Worm (Caenorhabditis elegans) whole organism, mixed stage, embryonic: ENCODE data around the gene set-5.

Experiments
- M03D4.4 ChIP-seq: sonication (generic microtip); optimal IDR thresholded peaks from 2 replicates; lab custom pipeline; 2017; ENCODE audit warnings: mild to moderate bottlenecking, missing genetic modification characterization, missing compliant biosample characterization
- bed-3 ChIP-seq: fragments of 200-800 bp; sonication (Bioruptor generic); optimal IDR thresholded peaks from 3 replicates; lab custom pipeline; 2018; ENCODE audit warnings: mild to moderate bottlenecking, missing genetic modification characterization, moderate library complexity, missing compliant biosample characterization
- ceh-39 ChIP-seq: fragments of 150-350 bp; optimal IDR thresholded peaks from 2 replicates; lab custom pipeline; 2014; ENCODE audit warnings: missing biosample characterization, missing genetic modification characterization
- ceh-43 ChIP-seq: fragments of 200-800 bp; sonication (Bioruptor generic); optimal IDR thresholded peaks from 2 replicates; lab custom pipeline; 2018; ENCODE audit warnings: mild to moderate bottlenecking, missing genetic modification characterization, moderate library complexity, missing compliant biosample characterization
- ceh-83 ChIP-seq: fragments of 200-800 bp; sonication (Bioruptor generic); optimal IDR thresholded peaks from 2 replicates; lab custom pipeline; 2018; ENCODE audit warnings: mild to moderate bottlenecking, missing genetic modification characterization, missing compliant biosample characterization
- ces-1 ChIP-seq: fragments of 150-350 bp; optimal IDR thresholded peaks from 2 replicates; lab custom pipeline; 2014; ENCODE audit warnings: missing biosample characterization, missing genetic modification reagents, missing genetic modification characterization
- cnd-1 ChIP-seq: fragments of 200-800 bp; sonication (Bioruptor generic); optimal IDR thresholded peaks from 2 replicates; lab custom pipeline; 2018; ENCODE audit warnings: mild to moderate bottlenecking, missing genetic modification characterization, missing compliant biosample characterization
- drap-1 ChIP-seq: fragments of 200-800 bp; sonication (Bioruptor generic); optimal IDR thresholded peaks from 3 replicates; lab custom pipeline; 2018; ENCODE audit warnings: mild to moderate bottlenecking, missing genetic modification characterization, missing compliant biosample characterization
- elt-1 ChIP-seq: sonication (generic microtip); optimal IDR thresholded peaks from 2 replicates; lab custom pipeline; 2017; ENCODE audit warnings: missing genetic modification characterization, mild to moderate bottlenecking, missing compliant biosample characterization, antibody characterized with exemption, moderate library complexity, borderline replicate concordance; ENCODE audit not compliant: insufficient read depth
- elt-3 ChIP-seq: fragments of 150-350 bp; optimal IDR thresholded peaks from 2 replicates; lab custom pipeline; 2014; ENCODE audit warnings: missing biosample characterization, missing genetic modification characterization
- flh-1 ChIP-seq: fragments of 200-800 bp; sonication (Bioruptor generic); optimal IDR thresholded peaks from 2 replicates; lab custom pipeline; 2018; ENCODE audit warnings: mild to moderate bottlenecking, missing genetic modification characterization, moderate library complexity, missing compliant biosample characterization
- ham-2 ChIP-seq: fragments of 200-800 bp; sonication (Bioruptor generic); optimal IDR thresholded peaks from 2 replicates; lab custom pipeline; 2018; ENCODE audit warnings: mild to moderate bottlenecking, missing genetic modification characterization, missing compliant biosample characterization
- hlh-1 ChIP-seq: fragments of 150-350 bp; optimal IDR thresholded peaks from 2 replicates; lab custom pipeline; 2014; ENCODE audit warnings: missing biosample characterization, missing genetic modification reagents, missing genetic modification characterization
- lin-32 ChIP-seq: fragments of 200-800 bp; sonication (Bioruptor generic); optimal IDR thresholded peaks from 2 replicates; lab custom pipeline; 2018; ENCODE audit warnings: mild to moderate bottlenecking, missing genetic modification characterization, missing compliant biosample characterization
- lsy-2 ChIP-seq: fragments of 150-350 bp; optimal IDR thresholded peaks from 2 replicates; lab custom pipeline; 2014; ENCODE audit warnings: missing biosample characterization, missing genetic modification characterization
- mab-5 ChIP-seq: fragments of 150-350 bp; optimal IDR thresholded peaks from 2 replicates; lab custom pipeline; 2014; ENCODE audit warnings: missing biosample characterization, missing genetic modification characterization
- mep-1 ChIP-seq: fragments of 150-350 bp; optimal IDR thresholded peaks from 2 replicates; lab custom pipeline; 2017; ENCODE audit warnings: missing biosample characterization, missing genetic modification reagents, missing genetic modification characterization, inconsistent platforms
- mls-2 ChIP-seq: sonication (generic microtip); optimal IDR thresholded peaks from 2 replicates; lab custom pipeline; 2016; ENCODE audit warnings: mild to moderate bottlenecking, missing genetic modification characterization, moderate library complexity, missing compliant biosample characterization
- nhr-12 ChIP-seq: fragments of 150-350 bp; optimal IDR thresholded peaks from 2 replicates; lab custom pipeline; 2014; ENCODE audit warnings: missing biosample characterization, missing genetic modification characterization
- nhr-2 ChIP-seq: fragments of 150-350 bp; optimal IDR thresholded peaks from 2 replicates; lab custom pipeline; 2014; ENCODE audit warnings: missing biosample characterization, missing genetic modification characterization
- nhr-237 ChIP-seq: fragments of 150-350 bp; optimal IDR thresholded peaks from 2 replicates; lab custom pipeline; 2014; ENCODE audit warnings: missing biosample characterization, missing genetic modification characterization
- pha-4 ChIP-seq: fragments of 150-350 bp; optimal IDR thresholded peaks from 2 replicates; lab custom pipeline; 2018; ENCODE audit warnings: missing biosample characterization, missing genetic modification reagents, missing genetic modification characterization
- sem-2 ChIP-seq: fragments of 200-800 bp; sonication (Bioruptor generic); optimal IDR thresholded peaks from 2 replicates; lab custom pipeline; 2018; ENCODE audit warnings: mild to moderate bottlenecking, missing genetic modification characterization, missing compliant biosample characterization
- snpc-4 ChIP-seq: fragments of 150-350 bp; optimal IDR thresholded peaks from 2 replicates; lab custom pipeline; 2014; ENCODE audit warnings: missing biosample characterization, missing genetic modification characterization
- sptf-1 ChIP-seq: sonication (generic microtip); optimal IDR thresholded peaks from 2 replicates; lab custom pipeline; 2017; ENCODE audit warnings: mild to moderate bottlenecking, missing genetic modification characterization, moderate library complexity, missing compliant biosample characterization
- tbx-8 ChIP-seq: fragments of 200-800 bp; sonication (Bioruptor generic); optimal IDR thresholded peaks from 2 replicates; lab custom pipeline; 2018; ENCODE audit warnings: mild to moderate bottlenecking, missing genetic modification characterization, moderate library complexity, missing compliant biosample characterization
- unc-120 ChIP-seq: sonication (generic microtip); optimal IDR thresholded peaks from 2 replicates; lab custom pipeline; 2017; ENCODE audit warnings: missing genetic modification characterization, missing compliant biosample characterization; ENCODE audit not compliant: poor library complexity, severe bottlenecking
- unc-39 ChIP-seq: fragments of 150-350 bp; optimal IDR thresholded peaks from 2 replicates; lab custom pipeline; 2014; ENCODE audit warnings: missing biosample characterization, missing genetic modification characterization
- unc-62 ChIP-seq: fragments of 150-350 bp; optimal IDR thresholded peaks from 2 replicates; lab custom pipeline; 2014; ENCODE audit warnings: missing biosample characterization, missing genetic modification reagents, missing genetic modification characterization
- zip-8 ChIP-seq: fragments of 150-350 bp; optimal IDR thresholded peaks from 2 replicates; lab custom pipeline; 2014; ENCODE audit warnings: missing biosample characterization, missing genetic modification characterization
- ztf-11 ChIP-seq: fragments of 150-350 bp; optimal IDR thresholded peaks from 2 replicates; lab custom pipeline; 2014; ENCODE audit warnings: missing biosample characterization, missing genetic modification characterization

The set-5 gene

ce11 chrV:14678298-14678697 lies 20.5 kb upstream of the set-5 start:
- TF ChIP-seq drap-1 (GFP tag; lab: Kevin White, UChicago) (no peak), lsy-2 (tag; lab: Kevin White, UChicago) (no peak)

ce11 chrV:14680014-14680413 lies 18.8 kb upstream of the set-5 start, which contains the start of gene C47E8.3:
TSS of gene C47E8.3 (plus strand) at chrV:14680314.
- TF ChIP-seq ces-1 (GFP tag; lab: Kevin White, UChicago) (no peak), lin-32 (no peak), sem-2 (GFP tag; lab: Kevin White, UChicago) (no peak), nhr-237 (tag; lab: Kevin White, UChicago) (no peak), cnd-1 (tag; lab: Kevin White, UChicago) (no peak), unc-39 (tag; lab: Kevin White, UChicago) (no peak), ham-2 (GFP tag; lab: Kevin White, UChicago) (no peak), ztf-11 (tag; lab: Kevin White, UChicago) (no peak), sptf-1 (tag; lab: Kevin White, UChicago) (no peak), mab-5 (tag; lab: Kevin White, UChicago) (no peak), ceh-39 (tag; lab: Kevin White, UChicago) (no peak)

ce11 chrV:14682870-14683269 lies 15.9 kb upstream of the set-5 start:
- TF ChIP-seq nhr-2: no peak

- TF ChIP-seq nhr-2 (no peak), bed-3 (GFP tag; lab: Kevin White, UChicago) (no peak), cnd-1 (tag; lab: Kevin White, UChicago) (no peak), unc-120 (tag; lab: Kevin White, UChicago) (no peak), nhr-12 (no peak), mls-2 (tag; lab: Kevin White, UChicago) (no peak), mep-1 (tag; lab: Kevin White, UChicago) (no peak), M03D4.4 (tag; lab: Kevin White, UChicago) (no peak), ztf-11 (tag; lab: Kevin White, UChicago) (no peak), elt-3 (no peak), pha-4 (no peak), ceh-39 (tag; lab: Kevin White, UChicago) (no peak), sptf-1 (tag; lab: Kevin White, UChicago) (no peak), ceh-83 (GFP tag; lab: Kevin White, UChicago) (no peak), tbx-8 (GFP tag; lab: Kevin White, UChicago) (no peak), zip-8 (no peak), hlh-1 (tag; lab: Kevin White, UChicago) (no peak)
Observed at ce11 chrV:14683291-14683690, 15.5 kb upstream of the set-5 start.

- no peak for TF ChIP-seq unc-62
- no peak for TF ChIP-seq mls-2 (tag; lab: Kevin White, UChicago)
- TF ChIP-seq pha-4: no peak
- TF ChIP-seq nhr-2: no peak
- TF ChIP-seq ceh-43: no peak
- TF ChIP-seq elt-1 (tag; lab: Kevin White, UChicago): no peak
- no peak for TF ChIP-seq sptf-1 (tag; lab: Kevin White, UChicago)
- no peak for TF ChIP-seq hlh-1 (tag; lab: Kevin White, UChicago)
- no peak for TF ChIP-seq snpc-4 (tag; lab: Kevin White, UChicago)
- no peak for TF ChIP-seq ham-2 (GFP tag; lab: Kevin White, UChicago)
- TF ChIP-seq mep-1 (tag; lab: Kevin White, UChicago): no peak
- TF ChIP-seq flh-1 (GFP tag; lab: Kevin White, UChicago): no peak
- no peak for TF ChIP-seq drap-1 (GFP tag; lab: Kevin White, UChicago)
Observed at ce11 chrV:14683926-14684325, 14.8 kb upstream of the set-5 start.
